Fruit fly (Drosophila melanogaster) whole organism, embryonic: ENCODE measurements around the gene CG10365.

Source experiments
- BtbVII ChIP-seq: fragments of 200-800 bp; sonication (Bioruptor generic); optimal IDR thresholded peaks from 3 replicates; lab custom pipeline; 2017; ENCODE audit warnings: missing biosample characterization, mild to moderate bottlenecking, missing genetic modification characterization
- CG1024 ChIP-seq: fragments of 200-800 bp; sonication (Bioruptor generic); IDR thresholded peaks from 2 replicates; pipeline ENCODE4 v1.3.6; 2022; ENCODE audit warnings: missing biosample characterization, missing genetic modification characterization
- CG10462 ChIP-seq: fragments of 200-800 bp; sonication (Bioruptor generic); optimal IDR thresholded peaks from 2 replicates; lab custom pipeline; 2016; ENCODE audit warnings: missing biosample characterization, missing genetic modification characterization
- CG11723 ChIP-seq: fragments of 200-800 bp; sonication (Bioruptor generic); optimal IDR thresholded peaks from 2 replicates; lab custom pipeline; 2017; ENCODE audit warnings: missing biosample characterization, mild to moderate bottlenecking, missing genetic modification characterization
- CG12219 ChIP-seq: fragments of 200-800 bp; sonication (Bioruptor generic); optimal IDR thresholded peaks from 3 replicates; lab custom pipeline; 2018; ENCODE audit warnings: missing biosample characterization, mild to moderate bottlenecking, missing genetic modification characterization
- CG12299 ChIP-seq: fragments of 200-800 bp; sonication (Bioruptor generic); optimal IDR thresholded peaks from 2 replicates; lab custom pipeline; 2018; ENCODE audit warnings: missing biosample characterization, mild to moderate bottlenecking, missing genetic modification characterization
- CG13287 ChIP-seq: fragments of 200-800 bp; sonication (Bioruptor generic); IDR thresholded peaks from 2 replicates; pipeline ENCODE4 v1.3.6; 2022; ENCODE audit warnings: missing biosample characterization, missing genetic modification characterization; ENCODE audit not compliant: partially characterized antibody
- CG16815 ChIP-seq: fragments of 200-800 bp; sonication (Bioruptor generic); optimal IDR thresholded peaks from 3 replicates; lab custom pipeline; 2017; ENCODE audit warnings: missing biosample characterization, mild to moderate bottlenecking, missing genetic modification characterization
- CG17328 ChIP-seq: fragments of 200-800 bp; sonication (Bioruptor generic); IDR thresholded peaks from 2 replicates; pipeline ENCODE4 v1.3.6; 2022; ENCODE audit warnings: missing biosample characterization, missing genetic modification characterization
- CG17612 ChIP-seq: fragments of 200-800 bp; sonication (Bioruptor generic); IDR thresholded peaks from 2 replicates; pipeline ENCODE4 v1.3.6; 2022; ENCODE audit warnings: missing biosample characterization, missing genetic modification characterization
- CG2120 ChIP-seq: fragments of 200-800 bp; sonication (Bioruptor generic); optimal IDR thresholded peaks from 3 replicates; lab custom pipeline; 2016; ENCODE audit warnings: missing biosample characterization, missing genetic modification characterization
- CG2875 ChIP-seq: fragments of 200-800 bp; sonication (Bioruptor generic); optimal IDR thresholded peaks from 2 replicates; lab custom pipeline; 2017; ENCODE audit warnings: missing biosample characterization, mild to moderate bottlenecking, missing genetic modification characterization, missing genetic modification reagents
- CG31441 ChIP-seq: fragments of 200-800 bp; sonication (Bioruptor generic); IDR thresholded peaks from 2 replicates; pipeline ENCODE4 v1.3.6; 2022; ENCODE audit warnings: missing biosample characterization, missing genetic modification characterization
- CG3281 ChIP-seq: fragments of 200-800 bp; sonication (Bioruptor generic); optimal IDR thresholded peaks from 3 replicates; lab custom pipeline; 2017; ENCODE audit warnings: missing biosample characterization, mild to moderate bottlenecking, missing genetic modification characterization
- CG4730 ChIP-seq: fragments of 200-800 bp; sonication (Bioruptor generic); IDR thresholded peaks from 2 replicates; pipeline ENCODE4 v1.3.6; 2022; ENCODE audit warnings: missing biosample characterization, missing genetic modification characterization
- CG6765 ChIP-seq: fragments of 200-800 bp; sonication (Bioruptor generic); optimal IDR thresholded peaks from 3 replicates; lab custom pipeline; 2017; ENCODE audit warnings: missing biosample characterization, mild to moderate bottlenecking, missing genetic modification characterization
- CG7271 ChIP-seq: fragments of 200-800 bp; sonication (Bioruptor generic); optimal IDR thresholded peaks from 2 replicates; lab custom pipeline; 2018; ENCODE audit warnings: missing biosample characterization, mild to moderate bottlenecking, missing genetic modification characterization, moderate library complexity
- CG7556 ChIP-seq: fragments of 200-800 bp; sonication (Bioruptor generic); optimal IDR thresholded peaks from 2 replicates; lab custom pipeline; 2017; ENCODE audit warnings: missing biosample characterization, mild to moderate bottlenecking, missing genetic modification characterization
- CG7745 ChIP-seq: fragments of 200-800 bp; sonication (Bioruptor generic); optimal IDR thresholded peaks from 2 replicates; lab custom pipeline; 2018; ENCODE audit warnings: missing biosample characterization, mild to moderate bottlenecking, missing genetic modification characterization, moderate library complexity
- CG8290 ChIP-seq, 3 experiments: fragments of 200-800 bp; sonication (Bioruptor generic); optimal IDR thresholded peaks; 2 replicates each; lab custom pipeline; 2016 to 2019; ENCODE audit warnings: missing biosample characterization in 3 of 3, missing genetic modification characterization in 3 of 3, mild to moderate bottlenecking in 2 of 3, moderate library complexity in 1 of 3
- CrebB ChIP-seq: fragments of 200-800 bp; sonication (Bioruptor generic); optimal IDR thresholded peaks from 3 replicates; lab custom pipeline; 2018; ENCODE audit warnings: missing biosample characterization, mild to moderate bottlenecking, missing genetic modification characterization
- Dref ChIP-seq: fragments of 200-800 bp; sonication (Bioruptor generic); IDR thresholded peaks from 2 replicates; pipeline ENCODE4 v1.3.6; 2022; ENCODE audit warnings: missing biosample characterization, missing genetic modification characterization
- E2f1 ChIP-seq: fragments of 200-800 bp; sonication (Bioruptor generic); IDR thresholded peaks from 2 replicates; pipeline ENCODE4 v1.3.6; 2022; ENCODE audit warnings: missing biosample characterization, missing genetic modification characterization
- Hmr ChIP-seq: fragments of 200-800 bp; sonication (Bioruptor generic); optimal IDR thresholded peaks from 3 replicates; lab custom pipeline; 2017; ENCODE audit warnings: mild to moderate bottlenecking, missing biosample characterization, missing genetic modification reagents, missing genetic modification characterization
- Hsf ChIP-seq: fragments of 200-800 bp; sonication (Bioruptor generic); optimal IDR thresholded peaks from 3 replicates; lab custom pipeline; 2016; ENCODE audit warnings: missing biosample characterization, missing genetic modification characterization
- Kr ChIP-seq: fragments of 200-800 bp; sonication (Bioruptor generic); optimal IDR thresholded peaks from 2 replicates; lab custom pipeline; 2017; ENCODE audit warnings: missing biosample characterization, mild to moderate bottlenecking, missing genetic modification characterization
- Max ChIP-seq: fragments of 200-800 bp; sonication (Bioruptor generic); optimal IDR thresholded peaks from 2 replicates; lab custom pipeline; 2016; ENCODE audit warnings: missing biosample characterization, mild to moderate bottlenecking, missing genetic modification characterization
- Myb ChIP-seq: fragments of 200-800 bp; sonication (Bioruptor generic); optimal IDR thresholded peaks from 2 replicates; lab custom pipeline; 2016; ENCODE audit warnings: missing biosample characterization, missing genetic modification characterization
- Neu2 ChIP-seq: fragments of 200-800 bp; sonication (Bioruptor generic); optimal IDR thresholded peaks from 3 replicates; lab custom pipeline; 2016; ENCODE audit warnings: missing biosample characterization, missing genetic modification characterization, borderline replicate concordance
- Oaz ChIP-seq: fragments of 200-800 bp; sonication (Bioruptor generic); IDR thresholded peaks from 2 replicates; pipeline ENCODE4 v1.3.6; 2022; ENCODE audit warnings: missing biosample characterization, missing genetic modification characterization
- Taf1 ChIP-seq: fragments of 200-800 bp; sonication (Bioruptor generic); IDR thresholded peaks from 2 replicates; pipeline ENCODE4 v1.3.6; 2022; ENCODE audit warnings: missing biosample characterization, missing genetic modification characterization
- cg ChIP-seq: fragments of 200-800 bp; sonication (Bioruptor generic); optimal IDR thresholded peaks from 3 replicates; lab custom pipeline; 2019; ENCODE audit warnings: missing biosample characterization, mild to moderate bottlenecking, missing genetic modification characterization, moderate library complexity
- chn ChIP-seq: fragments of 200-800 bp; sonication (Bioruptor generic); optimal IDR thresholded peaks from 2 replicates; lab custom pipeline; 2016; ENCODE audit warnings: missing biosample characterization, missing genetic modification characterization
- crc ChIP-seq: fragments of 200-800 bp; sonication (Bioruptor generic); optimal IDR thresholded peaks from 2 replicates; lab custom pipeline; 2016; ENCODE audit warnings: missing biosample characterization, missing genetic modification characterization
- ewg ChIP-seq: fragments of 200-800 bp; sonication (Bioruptor generic); optimal IDR thresholded peaks from 3 replicates; lab custom pipeline; 2017; ENCODE audit warnings: mild to moderate bottlenecking, missing biosample characterization, missing genetic modification reagents, missing genetic modification characterization
- ftz-f1 ChIP-seq: fragments of 200-800 bp; sonication (Bioruptor generic); optimal IDR thresholded peaks from 2 replicates; lab custom pipeline; 2016; ENCODE audit warnings: missing biosample characterization, missing genetic modification characterization
- gem ChIP-seq: fragments of 200-800 bp; sonication (Bioruptor generic); optimal IDR thresholded peaks from 2 replicates; lab custom pipeline; 2019; ENCODE audit warnings: missing biosample characterization, mild to moderate bottlenecking, missing genetic modification characterization, moderate library complexity
- her ChIP-seq: fragments of 200-800 bp; sonication (Bioruptor generic); optimal IDR thresholded peaks from 2 replicates; lab custom pipeline; 2016; ENCODE audit warnings: missing biosample characterization, missing genetic modification characterization
- jumu ChIP-seq: fragments of 200-800 bp; sonication (Bioruptor generic); optimal IDR thresholded peaks from 3 replicates; lab custom pipeline; 2016; ENCODE audit warnings: missing biosample characterization, missing genetic modification characterization
- maf-S ChIP-seq: fragments of 200-800 bp; sonication (Bioruptor generic); optimal IDR thresholded peaks from 2 replicates; lab custom pipeline; 2016; ENCODE audit warnings: missing biosample characterization, missing genetic modification characterization
- mam ChIP-seq: fragments of 200-800 bp; sonication (Bioruptor generic); optimal IDR thresholded peaks from 3 replicates; lab custom pipeline; 2016; ENCODE audit warnings: missing biosample characterization, missing genetic modification characterization
- odd ChIP-seq: fragments of 200-800 bp; sonication (Bioruptor generic); optimal IDR thresholded peaks from 2 replicates; lab custom pipeline; 2017; ENCODE audit warnings: missing biosample characterization, mild to moderate bottlenecking, missing genetic modification characterization
- org-1 ChIP-seq: fragments of 200-800 bp; sonication (Bioruptor generic); optimal IDR thresholded peaks from 2 replicates; lab custom pipeline; 2017; ENCODE audit warnings: missing biosample characterization, missing genetic modification characterization
- pnt ChIP-seq: fragments of 200-800 bp; sonication (Bioruptor generic); optimal IDR thresholded peaks from 3 replicates; lab custom pipeline; 2016; ENCODE audit warnings: missing biosample characterization, missing genetic modification characterization
- pros ChIP-seq: fragments of 200-800 bp; sonication (Bioruptor generic); optimal IDR thresholded peaks from 3 replicates; lab custom pipeline; 2019; ENCODE audit warnings: missing biosample characterization, mild to moderate bottlenecking, missing genetic modification characterization, moderate library complexity
- repo ChIP-seq: fragments of 200-800 bp; sonication (Bioruptor generic); optimal IDR thresholded peaks from 2 replicates; lab custom pipeline; 2016; ENCODE audit warnings: missing biosample characterization, missing genetic modification characterization
- sima ChIP-seq: fragments of 200-800 bp; sonication (Bioruptor generic); optimal IDR thresholded peaks from 2 replicates; lab custom pipeline; 2016; ENCODE audit warnings: missing biosample characterization, missing genetic modification characterization
- tll ChIP-seq, 2 experiments: fragments of 200-800 bp in 1 of 2; fragments of >200 bp in 1 of 2; sonication (Bioruptor generic) in 1 of 2; optimal IDR thresholded peaks; 2 replicates each; lab custom pipeline; 2017 to 2019; ENCODE audit warnings: missing biosample characterization in 2 of 2, missing genetic modification characterization in 2 of 2, mild to moderate bottlenecking in 1 of 2, moderate library complexity in 1 of 2
- usp ChIP-seq: fragments of >200 bp; optimal IDR thresholded peaks from 2 replicates; lab custom pipeline; 2017; ENCODE audit warnings: missing biosample characterization, missing genetic modification characterization
- wor ChIP-seq: fragments of 200-800 bp; sonication (Bioruptor generic); IDR thresholded peaks from 2 replicates; pipeline ENCODE4 v1.3.6; 2022; ENCODE audit warnings: missing biosample characterization, missing genetic modification characterization

Gene CG10365

dm6 chr3R:23760219-23761018 is 37.3 kb downstream of the CG10365 start, which contains the start of gene SdhD (continued):
- no peak for TF ChIP-seq maf-S (GFP tag; lab: Kevin White, UChicago)
- TF ChIP-seq CG6765, result no peak
- TF ChIP-seq CG10462, result no peak
- no peak for TF ChIP-seq cg (GFP tag; lab: Kevin White, UChicago)
- no peak for TF ChIP-seq org-1 (GFP tag; lab: Kevin White, UChicago)
- TF ChIP-seq CG4730, result no peak
- TF ChIP-seq CG7271 (tag; lab: Kevin White, UChicago), result no peak
- no peak for TF ChIP-seq CG8290 (GFP tag; optimal IDR thresholded peaks at IDR 0.05; lab: Kevin White, UChicago)
- TF ChIP-seq CG8290 (tag; optimal IDR thresholded peaks at IDR 0.05; lab: Kevin White, UChicago), result peak in 1 of 2 experiments; percentile 67
- peak; percentile 80 for TF ChIP-seq Dref (GFP tag; lab: Robert Waterston, UW)
- TF ChIP-seq Myb (GFP tag; lab: Kevin White, UChicago), result peak; percentile 53
- no peak for TF ChIP-seq odd
- TF ChIP-seq crc (GFP tag; lab: Kevin White, UChicago), result no peak
- peak; percentile 21 for TF ChIP-seq repo (GFP tag; lab: Kevin White, UChicago)
- no peak for TF ChIP-seq Max (GFP tag; lab: Kevin White, UChicago)
- peak; percentile 61 for TF ChIP-seq CG2120 (GFP tag; lab: Kevin White, UChicago)
- TF ChIP-seq CG17328 (GFP tag; lab: Robert Waterston, UW), result no peak; the same call in 1 of the 2 replicates
- TF ChIP-seq jumu (GFP tag; lab: Kevin White, UChicago), result peak; percentile 20
- no peak for TF ChIP-seq E2f1
- TF ChIP-seq her (GFP tag; lab: Kevin White, UChicago), result peak; percentile 47
- no peak for TF ChIP-seq gem (tag; lab: Kevin White, UChicago)
- TF ChIP-seq BtbVII, result no peak
- no peak for TF ChIP-seq CG12219 (GFP tag; lab: Kevin White, UChicago)
- TF ChIP-seq CrebB (tag; lab: Kevin White, UChicago), result no peak
- no peak for TF ChIP-seq tll (GFP tag; optimal IDR thresholded peaks at IDR 0.05; lab: Kevin White, UChicago)
- TF ChIP-seq CG17612 (GFP tag; lab: Robert Waterston, UW), result no peak
- no peak for TF ChIP-seq Taf1 (GFP tag; lab: Robert Waterston, UW)
- TF ChIP-seq usp (GFP tag; lab: Kevin White, UChicago), result no peak
- TF ChIP-seq Hsf (GFP tag; lab: Kevin White, UChicago), result peak; percentile 23
- peak; percentile 47 for TF ChIP-seq mam
- TF ChIP-seq CG7556, result peak; percentile 19
- TF ChIP-seq Neu2 (GFP tag; lab: Kevin White, UChicago), result peak; percentile 66
- TF ChIP-seq CG16815 (GFP tag; lab: Kevin White, UChicago), result no peak
- no peak for TF ChIP-seq wor (GFP tag; lab: Robert Waterston, UW)
- no peak for TF ChIP-seq CG7745
- no peak for TF ChIP-seq sima (GFP tag; lab: Kevin White, UChicago)
- no peak for TF ChIP-seq ftz-f1 (GFP tag; lab: Kevin White, UChicago)
- TF ChIP-seq CG1024, result no peak
- TF ChIP-seq CG13287 (GFP tag; lab: Robert Waterston, UW), result peak; percentile 72
- no peak for TF ChIP-seq CG31441 (GFP tag; lab: Robert Waterston, UW)
- no peak for TF ChIP-seq CG2875
- no peak for TF ChIP-seq Oaz
- no peak for TF ChIP-seq pnt
- no peak for TF ChIP-seq ewg (GFP tag; lab: Kevin White, UChicago)
- TF ChIP-seq CG11723, result no peak
- TF ChIP-seq CG12299 (tag; lab: Kevin White, UChicago), result no peak
- no peak for TF ChIP-seq pros (GFP tag; lab: Kevin White, UChicago)
- TF ChIP-seq Kr (GFP tag; lab: Kevin White, UChicago), result no peak
- peak; percentile 30 for TF ChIP-seq Hmr (GFP tag; lab: Kevin White, UChicago)
- no peak for TF ChIP-seq CG3281 (GFP tag; lab: Kevin White, UChicago)
- no peak for TF ChIP-seq chn
